Fruit fly (Drosophila melanogaster) whole organism, embryonic: Measurements from ENCODE around the gene Elp3.

Experiments
- CG10565 ChIP-seq: fragments of 200-800 bp; sonication (Bioruptor generic); optimal IDR thresholded peaks from 3 replicates; lab custom pipeline; 2016; ENCODE audit warnings: missing biosample characterization, mild to moderate bottlenecking, missing genetic modification characterization
- CG10979 ChIP-seq: fragments of 200-800 bp; sonication (Bioruptor generic); optimal IDR thresholded peaks from 2 replicates; lab custom pipeline; 2018; ENCODE audit warnings: missing biosample characterization, mild to moderate bottlenecking, missing genetic modification characterization, moderate library complexity
- CG11560 ChIP-seq: fragments of 200-800 bp; sonication (Bioruptor generic); IDR thresholded peaks from 3 replicates; pipeline ENCODE4 v1.3.6; 2022; ENCODE audit warnings: missing biosample characterization, missing genetic modification characterization
- CG11695 ChIP-seq: fragments of 200-800 bp; sonication (Bioruptor generic); IDR thresholded peaks from 3 replicates; pipeline ENCODE4 v1.3.6; 2022; ENCODE audit warnings: missing biosample characterization, missing genetic modification characterization
- CG12659 ChIP-seq: fragments of 200-800 bp; sonication (Bioruptor generic); optimal IDR thresholded peaks from 3 replicates; lab custom pipeline; 2017; ENCODE audit warnings: mild to moderate bottlenecking, missing biosample characterization, missing genetic modification reagents, missing genetic modification characterization
- CG14050 ChIP-seq: fragments of 200-800 bp; sonication (Bioruptor generic); IDR thresholded peaks from 3 replicates; pipeline ENCODE4 v1.3.6; 2022; ENCODE audit warnings: missing biosample characterization, missing genetic modification characterization
- CG15696 ChIP-seq: fragments of 200-800 bp; sonication (Bioruptor generic); optimal IDR thresholded peaks from 2 replicates; lab custom pipeline; 2019; ENCODE audit warnings: missing biosample characterization, mild to moderate bottlenecking, missing genetic modification characterization, moderate library complexity
- CG17186 ChIP-seq: fragments of 200-800 bp; sonication (Bioruptor generic); optimal IDR thresholded peaks from 3 replicates; lab custom pipeline; 2017; ENCODE audit warnings: missing biosample characterization, missing genetic modification reagents, missing genetic modification characterization
- CG17568 ChIP-seq: fragments of 200-800 bp; sonication (Bioruptor generic); optimal IDR thresholded peaks from 2 replicates; lab custom pipeline; 2018; ENCODE audit warnings: missing biosample characterization, mild to moderate bottlenecking, missing genetic modification characterization, moderate library complexity
- CG17612 ChIP-seq: fragments of 200-800 bp; sonication (Bioruptor generic); IDR thresholded peaks from 2 replicates; pipeline ENCODE4 v1.3.6; 2022; ENCODE audit warnings: missing biosample characterization, missing genetic modification characterization
- CG18476 ChIP-seq: fragments of 200-800 bp; sonication (Bioruptor generic); optimal IDR thresholded peaks from 2 replicates; lab custom pipeline; 2016; ENCODE audit warnings: missing biosample characterization, mild to moderate bottlenecking, missing genetic modification characterization
- CG18764 ChIP-seq: fragments of 200-800 bp; sonication (Bioruptor generic); optimal IDR thresholded peaks from 3 replicates; lab custom pipeline; 2016; ENCODE audit warnings: missing biosample characterization, missing genetic modification characterization
- CG32532 ChIP-seq: fragments of 200-800 bp; sonication (Bioruptor generic); IDR thresholded peaks from 2 replicates; pipeline ENCODE4 v1.3.6; 2022; ENCODE audit warnings: missing biosample characterization, missing genetic modification characterization
- CG3838 ChIP-seq: fragments of 200-800 bp; sonication (Bioruptor generic); optimal IDR thresholded peaks from 3 replicates; lab custom pipeline; 2016; ENCODE audit warnings: missing biosample characterization, missing genetic modification characterization
- CG3847 ChIP-seq: fragments of 200-800 bp; sonication (Bioruptor generic); IDR thresholded peaks from 2 replicates; pipeline ENCODE4 v1.3.6; 2022; ENCODE audit warnings: missing biosample characterization, missing genetic modification characterization
- CG4854 ChIP-seq: fragments of 200-800 bp; sonication (Bioruptor generic); optimal IDR thresholded peaks from 2 replicates; lab custom pipeline; 2016; ENCODE audit warnings: missing biosample characterization, missing genetic modification characterization, inconsistent platforms
- CG6765 ChIP-seq: fragments of 200-800 bp; sonication (Bioruptor generic); optimal IDR thresholded peaks from 3 replicates; lab custom pipeline; 2017; ENCODE audit warnings: missing biosample characterization, mild to moderate bottlenecking, missing genetic modification characterization
- CG6791 ChIP-seq: fragments of 200-800 bp; sonication (Bioruptor generic); IDR thresholded peaks from 3 replicates; pipeline ENCODE4 v1.3.6; 2022; ENCODE audit warnings: missing biosample characterization, missing genetic modification characterization; ENCODE audit not compliant: partially characterized antibody
- CG8944 ChIP-seq: fragments of 200-800 bp; sonication (Bioruptor generic); optimal IDR thresholded peaks from 3 replicates; lab custom pipeline; 2016; ENCODE audit warnings: missing biosample characterization, missing genetic modification characterization
- Doc3 ChIP-seq: fragments of 200-800 bp; sonication (Bioruptor generic); IDR thresholded peaks from 3 replicates; pipeline ENCODE4 v1.3.6; 2022; ENCODE audit warnings: missing biosample characterization, missing genetic modification characterization; ENCODE audit not compliant: partially characterized antibody
- Hmx ChIP-seq: fragments of 200-800 bp; sonication (Bioruptor generic); optimal IDR thresholded peaks from 2 replicates; lab custom pipeline; 2016; ENCODE audit warnings: missing biosample characterization, missing genetic modification characterization
- Hr51 ChIP-seq, 2 experiments: fragments of 200-800 bp; sonication (Bioruptor generic); optimal IDR thresholded peaks; 2 replicates in 1 of 2; 3 replicates in 1 of 2; lab custom pipeline; 2016 to 2018; ENCODE audit warnings: missing biosample characterization in 2 of 2, missing genetic modification characterization in 2 of 2, mild to moderate bottlenecking in 1 of 2, moderate library complexity in 1 of 2
- Lhr ChIP-seq: fragments of 200-800 bp; sonication (Bioruptor generic); optimal IDR thresholded peaks from 3 replicates; lab custom pipeline; 2017; ENCODE audit warnings: mild to moderate bottlenecking, missing biosample characterization, missing genetic modification reagents, missing genetic modification characterization
- MESR4 ChIP-seq: fragments of 200-800 bp; sonication (Bioruptor generic); optimal IDR thresholded peaks from 2 replicates; lab custom pipeline; 2018; ENCODE audit warnings: missing biosample characterization, mild to moderate bottlenecking, missing genetic modification characterization, moderate library complexity
- Nf-YA ChIP-seq: fragments of 200-800 bp; sonication (Bioruptor generic); IDR thresholded peaks from 2 replicates; pipeline ENCODE4 v1.3.6; 2022; ENCODE audit warnings: missing biosample characterization, missing genetic modification characterization
- Poxn ChIP-seq: fragments of 200-800 bp; sonication (Bioruptor generic); IDR thresholded peaks from 2 replicates; pipeline ENCODE4 v1.3.6; 2022; ENCODE audit warnings: missing biosample characterization, missing genetic modification characterization
- Rfx ChIP-seq: fragments of 200-800 bp; sonication (Bioruptor generic); IDR thresholded peaks from 2 replicates; pipeline ENCODE4 v1.3.6; 2022; ENCODE audit warnings: missing biosample characterization, missing genetic modification characterization
- Ssrp ChIP-seq: fragments of 200-800 bp; sonication (Bioruptor generic); optimal IDR thresholded peaks from 2 replicates; lab custom pipeline; 2018; ENCODE audit warnings: missing biosample characterization, mild to moderate bottlenecking, missing genetic modification characterization, moderate library complexity
- abd-A ChIP-seq: fragments of 200-800 bp; sonication (Bioruptor generic); optimal IDR thresholded peaks from 3 replicates; lab custom pipeline; 2019; ENCODE audit warnings: missing biosample characterization, mild to moderate bottlenecking, missing genetic modification characterization, moderate library complexity
- al ChIP-seq: fragments of 200-800 bp; sonication (Bioruptor generic); IDR thresholded peaks from 2 replicates; pipeline ENCODE4 v1.3.6; 2022; ENCODE audit warnings: missing biosample characterization, missing genetic modification characterization
- amos ChIP-seq: fragments of 200-800 bp; sonication (Bioruptor generic); IDR thresholded peaks from 2 replicates; pipeline ENCODE4 v1.3.6; 2022; ENCODE audit warnings: missing biosample characterization, missing genetic modification characterization; ENCODE audit not compliant: partially characterized antibody
- aop ChIP-seq: fragments of 200-800 bp; sonication (Bioruptor generic); IDR thresholded peaks from 2 replicates; pipeline ENCODE4 v1.3.6; 2022; ENCODE audit warnings: missing biosample characterization, missing genetic modification characterization
- ap ChIP-seq: fragments of 200-800 bp; sonication (Bioruptor generic); IDR thresholded peaks from 2 replicates; pipeline ENCODE4 v1.3.6; 2022; ENCODE audit warnings: missing biosample characterization, missing genetic modification characterization
- bbx ChIP-seq: fragments of 200-800 bp; sonication (Bioruptor generic); IDR thresholded peaks from 2 replicates; pipeline ENCODE4 v1.3.6; 2022; ENCODE audit warnings: missing biosample characterization, missing genetic modification characterization; ENCODE audit not compliant: partially characterized antibody
- bowl ChIP-seq: fragments of 200-800 bp; sonication (Bioruptor generic); IDR thresholded peaks from 2 replicates; pipeline ENCODE4 v1.3.6; 2022; ENCODE audit warnings: missing biosample characterization, missing genetic modification characterization
- cg ChIP-seq: fragments of 200-800 bp; sonication (Bioruptor generic); optimal IDR thresholded peaks from 3 replicates; lab custom pipeline; 2019; ENCODE audit warnings: missing biosample characterization, mild to moderate bottlenecking, missing genetic modification characterization, moderate library complexity
- danr ChIP-seq: fragments of 200-800 bp; sonication (Bioruptor generic); IDR thresholded peaks from 2 replicates; pipeline ENCODE4 v1.3.6; 2022; ENCODE audit warnings: missing biosample characterization, missing genetic modification characterization
- dimm ChIP-seq: fragments of 200-800 bp; sonication (Bioruptor generic); IDR thresholded peaks from 2 replicates; pipeline ENCODE4 v1.3.6; 2022; ENCODE audit warnings: missing biosample characterization, missing genetic modification characterization
- fd3F ChIP-seq: fragments of 200-800 bp; sonication (Bioruptor generic); optimal IDR thresholded peaks from 2 replicates; lab custom pipeline; 2018; ENCODE audit warnings: missing biosample characterization, mild to moderate bottlenecking, missing genetic modification characterization, moderate library complexity
- gcm2 ChIP-seq: fragments of 200-800 bp; sonication (Bioruptor generic); optimal IDR thresholded peaks from 2 replicates; lab custom pipeline; 2016; ENCODE audit warnings: missing biosample characterization, missing genetic modification characterization
- gem ChIP-seq: fragments of 200-800 bp; sonication (Bioruptor generic); optimal IDR thresholded peaks from 2 replicates; lab custom pipeline; 2019; ENCODE audit warnings: missing biosample characterization, mild to moderate bottlenecking, missing genetic modification characterization, moderate library complexity
- hbn ChIP-seq: fragments of 200-800 bp; sonication (Bioruptor generic); IDR thresholded peaks from 2 replicates; pipeline ENCODE4 v1.3.6; 2022; ENCODE audit warnings: missing biosample characterization, missing genetic modification characterization; ENCODE audit not compliant: partially characterized antibody
- inv ChIP-seq: fragments of 200-800 bp; sonication (Bioruptor generic); IDR thresholded peaks from 2 replicates; pipeline ENCODE4 v1.3.6; 2022; ENCODE audit warnings: missing biosample characterization, missing genetic modification characterization; ENCODE audit not compliant: partially characterized antibody
- jumu ChIP-seq: fragments of 200-800 bp; sonication (Bioruptor generic); optimal IDR thresholded peaks from 3 replicates; lab custom pipeline; 2016; ENCODE audit warnings: missing biosample characterization, missing genetic modification characterization
- pnt ChIP-seq: fragments of 200-800 bp; sonication (Bioruptor generic); optimal IDR thresholded peaks from 3 replicates; lab custom pipeline; 2016; ENCODE audit warnings: missing biosample characterization, missing genetic modification characterization
- sug ChIP-seq: fragments of 200-800 bp; optimal IDR thresholded peaks from 2 replicates; lab custom pipeline; 2019; ENCODE audit warnings: missing biosample characterization, mild to moderate bottlenecking, missing genetic modification characterization, moderate library complexity
- trem ChIP-seq: fragments of 200-800 bp; optimal IDR thresholded peaks from 3 replicates; lab custom pipeline; 2019; ENCODE audit warnings: missing biosample characterization, mild to moderate bottlenecking, missing genetic modification characterization, moderate library complexity
- ttk ChIP-seq: fragments of 200-800 bp; sonication (Bioruptor generic); IDR thresholded peaks from 2 replicates; pipeline ENCODE4 v2.1.2; 2022; ENCODE audit warnings: missing biosample characterization, missing genetic modification characterization
- wor ChIP-seq: fragments of 200-800 bp; sonication (Bioruptor generic); IDR thresholded peaks from 2 replicates; pipeline ENCODE4 v1.3.6; 2022; ENCODE audit warnings: missing biosample characterization, missing genetic modification characterization
- zf30C ChIP-seq: fragments of 200-800 bp; sonication (Bioruptor generic); optimal IDR thresholded peaks from 3 replicates; lab custom pipeline; 2018; ENCODE audit warnings: missing biosample characterization, mild to moderate bottlenecking, missing genetic modification characterization

Gene Elp3

DNA sequence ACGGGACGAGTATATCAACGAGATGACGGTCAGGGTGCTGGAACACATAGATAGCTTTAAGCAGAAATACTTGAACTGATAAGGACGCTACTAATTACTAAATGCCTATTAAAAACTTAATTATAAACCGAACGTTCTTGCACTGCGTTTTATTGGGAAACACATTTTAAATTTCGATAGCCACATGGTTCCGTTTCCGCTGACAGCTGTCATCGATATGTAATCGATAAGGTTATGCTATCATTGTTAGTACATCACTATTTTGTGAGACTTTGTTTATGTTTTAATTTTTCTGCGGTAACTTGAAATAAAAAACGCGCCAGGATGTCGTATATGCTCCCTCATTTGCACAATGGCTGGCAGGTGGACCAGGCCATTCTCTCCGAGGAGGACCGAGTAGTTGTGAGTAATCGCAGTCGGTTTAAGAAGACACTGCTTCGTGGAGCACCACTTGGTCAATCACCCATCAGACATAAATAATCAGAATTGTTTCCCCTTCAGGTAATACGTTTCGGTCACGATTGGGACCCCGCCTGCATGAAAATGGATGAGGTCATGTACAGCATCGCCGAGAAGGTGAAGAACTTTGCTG is 41.4 kb upstream of the Elp3 start, which contains the start of gene Dim1 (continued):
- no peak for TF ChIP-seq CG17568 (GFP tag; lab: Kevin White, UChicago)
- TF ChIP-seq amos (GFP tag; lab: Robert Waterston, UW): peak; percentile 74
- no peak for TF ChIP-seq Hr51 (GFP tag; optimal IDR thresholded peaks at IDR 0.05; lab: Kevin White, UChicago)
- TF ChIP-seq CG10979 (tag; lab: Kevin White, UChicago): peak; percentile 34
- peak; percentile 28 for TF ChIP-seq trem (tag; lab: Kevin White, UChicago)
- TF ChIP-seq Poxn (GFP tag; lab: Robert Waterston, UW): no peak
- TF ChIP-seq CG11695 (GFP tag; lab: Robert Waterston, UW): no peak
- TF ChIP-seq CG8944 (GFP tag; lab: Kevin White, UChicago): no peak
- TF ChIP-seq MESR4 (GFP tag; lab: Kevin White, UChicago): peak; percentile 69
- no peak for TF ChIP-seq gem (tag; lab: Kevin White, UChicago)
- TF ChIP-seq ap (GFP tag; lab: Robert Waterston, UW): no peak
- TF ChIP-seq sug (tag; lab: Kevin White, UChicago): no peak
- peak; percentile 46 for TF ChIP-seq CG12659 (GFP tag; lab: Kevin White, UChicago)
- no peak for TF ChIP-seq jumu
- no peak for TF ChIP-seq Hmx (GFP tag; lab: Kevin White, UChicago)
- peak; percentile 77 for TF ChIP-seq hbn (GFP tag; lab: Robert Waterston, UW)
- no peak for TF ChIP-seq zf30C (GFP tag; lab: Kevin White, UChicago)
- TF ChIP-seq Lhr (GFP tag; lab: Kevin White, UChicago): peak; percentile 19
- TF ChIP-seq CG3847: no peak
- TF ChIP-seq Doc3: peak; percentile 64
- no peak for TF ChIP-seq abd-A (tag; lab: Kevin White, UChicago)
- no peak for TF ChIP-seq CG18476 (GFP tag; lab: Kevin White, UChicago)
- TF ChIP-seq CG11560 (tag; lab: Robert Waterston, UW): no peak
- TF ChIP-seq aop (GFP tag; lab: Robert Waterston, UW): no peak
- TF ChIP-seq Ssrp (tag; lab: Kevin White, UChicago): no peak
- peak; percentile 37 for TF ChIP-seq CG6765 (GFP tag; lab: Kevin White, UChicago)
- no peak for TF ChIP-seq gcm2
- no peak for TF ChIP-seq bowl
- no peak for TF ChIP-seq pnt (GFP tag; lab: Kevin White, UChicago)
- TF ChIP-seq Rfx (GFP tag; lab: Robert Waterston, UW): peak; percentile 53; the same call in 1 of the 2 replicates
- no peak for TF ChIP-seq CG15696 (tag; lab: Kevin White, UChicago)
- TF ChIP-seq cg (GFP tag; lab: Kevin White, UChicago): no peak
- TF ChIP-seq ttk: no peak
- no peak for TF ChIP-seq danr
- TF ChIP-seq CG18764: no peak
- no peak for TF ChIP-seq CG32532 (GFP tag; lab: Robert Waterston, UW)
- TF ChIP-seq CG6791 (GFP tag; lab: Robert Waterston, UW): peak; percentile 86
- no peak for TF ChIP-seq fd3F (GFP tag; lab: Kevin White, UChicago)
- no peak for TF ChIP-seq CG10565 (GFP tag; lab: Kevin White, UChicago)
- no peak for TF ChIP-seq CG14050 (GFP tag; lab: Robert Waterston, UW)
- TF ChIP-seq CG4854: no peak
- TF ChIP-seq al (GFP tag; lab: Robert Waterston, UW): no peak
- TF ChIP-seq CG3838 (GFP tag; lab: Kevin White, UChicago): no peak
- TF ChIP-seq Nf-YA: no peak
- no peak for TF ChIP-seq wor (GFP tag; lab: Robert Waterston, UW)
- TF ChIP-seq CG17612 (GFP tag; lab: Robert Waterston, UW): no peak
- peak; percentile 74 for TF ChIP-seq bbx
- peak; percentile 36 for TF ChIP-seq CG17186 (GFP tag; lab: Kevin White, UChicago)
- TF ChIP-seq dimm: no peak
- peak; percentile 27; the same call in 1 of the 2 replicates for TF ChIP-seq inv (GFP tag; lab: Robert Waterston, UW)
